Worm (Caenorhabditis elegans) whole organism, late embryonic: ENCODE measurements around the gene sad-1.

Experiments used
- C08G9.2 ChIP-seq: sonication (generic microtip); optimal IDR thresholded peaks from 2 replicates; lab custom pipeline; 2016; ENCODE audit warnings: mild to moderate bottlenecking, missing genetic modification characterization, moderate library complexity, missing compliant biosample characterization
- ceh-18 ChIP-seq: sonication (generic microtip); optimal IDR thresholded peaks from 2 replicates; lab custom pipeline; 2016; ENCODE audit warnings: missing genetic modification characterization, missing compliant biosample characterization
- ceh-19 ChIP-seq: fragments of 200-800 bp; sonication (Bioruptor generic); optimal IDR thresholded peaks from 2 replicates; lab custom pipeline; 2018; ENCODE audit warnings: mild to moderate bottlenecking, missing genetic modification characterization, missing compliant biosample characterization
- ceh-2 ChIP-seq: sonication (generic microtip); optimal IDR thresholded peaks from 2 replicates; lab custom pipeline; 2016; ENCODE audit warnings: missing genotype, missing genetic modification characterization, missing compliant biosample characterization
- ceh-24 ChIP-seq: sonication (generic microtip); optimal IDR thresholded peaks from 2 replicates; lab custom pipeline; 2016; ENCODE audit warnings: mild to moderate bottlenecking, missing genetic modification characterization, missing compliant biosample characterization
- ceh-6 ChIP-seq: fragments of 200-800 bp; sonication (Bioruptor generic); optimal IDR thresholded peaks from 2 replicates; lab custom pipeline; 2018; ENCODE audit warnings: mild to moderate bottlenecking, missing genetic modification characterization, missing compliant biosample characterization
- ceh-9 ChIP-seq: sonication (generic microtip); optimal IDR thresholded peaks from 2 replicates; lab custom pipeline; 2016; ENCODE audit warnings: mild to moderate bottlenecking, missing genetic modification characterization, inconsistent platforms, missing compliant biosample characterization
- che-1 ChIP-seq: sonication (generic microtip); optimal IDR thresholded peaks from 2 replicates; lab custom pipeline; 2016; ENCODE audit warnings: mild to moderate bottlenecking, missing genetic modification characterization, missing compliant biosample characterization
- dmd-4 ChIP-seq: sonication (generic microtip); optimal IDR thresholded peaks from 2 replicates; lab custom pipeline; 2016; ENCODE audit warnings: borderline replicate concordance, missing genetic modification characterization, missing compliant biosample characterization
- dve-1 ChIP-seq: sonication (generic microtip); optimal IDR thresholded peaks from 2 replicates; lab custom pipeline; 2017; ENCODE audit warnings: antibody characterized with exemption, mild to moderate bottlenecking, missing genetic modification characterization, missing compliant biosample characterization
- elt-4 ChIP-seq: sonication (generic microtip); optimal IDR thresholded peaks from 2 replicates; lab custom pipeline; 2016; ENCODE audit warnings: missing genetic modification characterization, missing compliant biosample characterization
- ets-4 ChIP-seq: sonication (generic microtip); optimal IDR thresholded peaks from 2 replicates; lab custom pipeline; 2016; ENCODE audit warnings: missing genetic modification characterization, missing compliant biosample characterization
- eyg-1 ChIP-seq: sonication (generic microtip); optimal IDR thresholded peaks from 2 replicates; lab custom pipeline; 2016; ENCODE audit warnings: missing genotype, missing genetic modification characterization, missing compliant biosample characterization
- fax-1 ChIP-seq: sonication (generic microtip); optimal IDR thresholded peaks from 2 replicates; lab custom pipeline; 2016; ENCODE audit warnings: missing genotype, missing genetic modification characterization, missing compliant biosample characterization
- hlh-13 ChIP-seq: fragments of 200-800 bp; sonication (Bioruptor generic); optimal IDR thresholded peaks from 2 replicates; lab custom pipeline; 2018; ENCODE audit warnings: mild to moderate bottlenecking, missing genetic modification characterization, missing compliant biosample characterization
- hlh-6 ChIP-seq: sonication (generic microtip); optimal IDR thresholded peaks from 2 replicates; lab custom pipeline; 2016; ENCODE audit warnings: missing genotype, missing genetic modification characterization, missing compliant biosample characterization
- nfya-1 ChIP-seq: sonication (generic microtip); optimal IDR thresholded peaks from 2 replicates; lab custom pipeline; 2017; ENCODE audit warnings: missing genetic modification characterization, mild to moderate bottlenecking, missing compliant biosample characterization, antibody characterized with exemption, moderate library complexity
- nhr-232 ChIP-seq: sonication (generic microtip); optimal IDR thresholded peaks from 2 replicates; lab custom pipeline; 2016; ENCODE audit warnings: missing genetic modification characterization, missing compliant biosample characterization
- npax-4 ChIP-seq: sonication (generic microtip); optimal IDR thresholded peaks from 2 replicates; lab custom pipeline; 2016; ENCODE audit warnings: missing genetic modification characterization, missing compliant biosample characterization
- pat-9 ChIP-seq: fragments of 200-800 bp; sonication (Bioruptor generic); optimal IDR thresholded peaks from 2 replicates; lab custom pipeline; 2018; ENCODE audit warnings: mild to moderate bottlenecking, missing genetic modification characterization, moderate library complexity, missing compliant biosample characterization
- pax-1 ChIP-seq: fragments of 150-350 bp; optimal IDR thresholded peaks from 2 replicates; lab custom pipeline; 2014; ENCODE audit warnings: missing biosample characterization, missing genetic modification characterization
- pha-2 ChIP-seq: sonication (generic microtip); optimal IDR thresholded peaks from 2 replicates; lab custom pipeline; 2017; ENCODE audit warnings: mild to moderate bottlenecking, missing genetic modification characterization, missing compliant biosample characterization
- pros-1 ChIP-seq: fragments of 150-350 bp; optimal IDR thresholded peaks from 2 replicates; lab custom pipeline; 2014; ENCODE audit warnings: missing biosample characterization, missing genetic modification reagents, missing genetic modification characterization
- ref-2 ChIP-seq: sonication (generic microtip); optimal IDR thresholded peaks from 2 replicates; lab custom pipeline; 2016; ENCODE audit warnings: missing genetic modification characterization, missing compliant biosample characterization
- tbx-2 ChIP-seq: sonication (generic microtip); optimal IDR thresholded peaks from 2 replicates; lab custom pipeline; 2016; ENCODE audit warnings: missing genetic modification characterization, missing compliant biosample characterization
- tbx-7 ChIP-seq: sonication (generic microtip); optimal IDR thresholded peaks from 2 replicates; lab custom pipeline; 2016; ENCODE audit warnings: missing genotype, missing genetic modification characterization, missing compliant biosample characterization
- unc-42 ChIP-seq: sonication (generic microtip); optimal IDR thresholded peaks from 2 replicates; lab custom pipeline; 2016; ENCODE audit warnings: missing genotype, missing genetic modification characterization, missing compliant biosample characterization
- unc-55 ChIP-seq: sonication (generic microtip); optimal IDR thresholded peaks from 2 replicates; lab custom pipeline; 2017; ENCODE audit warnings: missing biosample characterization, missing genetic modification reagents, missing genetic modification characterization

sad-1 gene

ce11 chrX:13469907-13470647 lies 30.4 kb downstream of the sad-1 start:
- peak; percentile 73 for TF ChIP-seq hlh-6 (tag; lab: Kevin White, UChicago)
- TF ChIP-seq pha-2 (tag; lab: Kevin White, UChicago): no peak

ce11 chrX:13469047-13469633 lies 31.3 kb downstream of the sad-1 start, which contains the start of gene col-184:
TSS of gene col-184 (plus strand) at chrX:13469455.
- TF ChIP-seq pat-9 (tag; lab: Kevin White, UChicago) (no peak), ref-2 (tag; lab: Kevin White, UChicago) (no peak), che-1 (tag; lab: Kevin White, UChicago) (no peak), tbx-2 (tag; lab: Kevin White, UChicago) (no peak), unc-42 (tag; lab: Kevin White, UChicago) (no peak), dmd-4 (no peak)

ce11 chrX:13466926-13467866 lies 33.3 kb downstream of the sad-1 start, which contains the start of gene col-183:
TSS of gene col-183 (minus strand) at chrX:13467764.
- peak; percentile 71 for TF ChIP-seq elt-4 (tag; lab: Kevin White, UChicago)
- no peak for TF ChIP-seq tbx-2 (tag; lab: Kevin White, UChicago)
- peak; percentile 33 for TF ChIP-seq ceh-9
- TF ChIP-seq ceh-6 (GFP tag; lab: Kevin White, UChicago): no peak

- TF ChIP-seq ceh-18 (tag; lab: Kevin White, UChicago) (no peak), npax-4 (tag; lab: Kevin White, UChicago) (no peak), elt-4 (tag; lab: Kevin White, UChicago) (no peak), tbx-2 (tag; lab: Kevin White, UChicago) (no peak), ceh-19 (no peak), tbx-7 (no peak), unc-42 (tag; lab: Kevin White, UChicago) (no peak), ceh-24 (tag; lab: Kevin White, UChicago) (no peak), hlh-13 (GFP tag; lab: Kevin White, UChicago) (no peak), pros-1 (tag; lab: Kevin White, UChicago) (no peak)
Observed at ce11 chrX:13463793-13464192, 36.7 kb downstream of the sad-1 start, which contains the start of gene F02D10.2. TSS of gene F02D10.2 (minus strand) at chrX:13463893.

ce11 chrX:13462519-13462918 lies 37.9 kb downstream of the sad-1 start, which contains the start of gene F02D10.3:
TSS of gene F02D10.3 (minus strand) at chrX:13462619.
- TF ChIP-seq eyg-1 (tag; lab: Kevin White, UChicago) (no peak), hlh-6 (tag; lab: Kevin White, UChicago) (no peak), dve-1 (tag; lab: Kevin White, UChicago) (no peak), hlh-13 (GFP tag; lab: Kevin White, UChicago) (no peak), C08G9.2 (tag; lab: Kevin White, UChicago) (no peak), ceh-2 (no peak), pax-1 (tag; lab: Kevin White, UChicago) (no peak), unc-55 (GFP tag; lab: Kevin White, UChicago) (no peak), fax-1 (no peak), elt-4 (tag; lab: Kevin White, UChicago) (no peak), nhr-232 (tag; lab: Kevin White, UChicago) (no peak), tbx-2 (tag; lab: Kevin White, UChicago) (no peak), nfya-1 (tag; lab: Kevin White, UChicago) (no peak), ets-4 (tag; lab: Kevin White, UChicago) (no peak)
